Worm (Caenorhabditis elegans) whole organism, L4 larva: ENCODE measurements around the gene apc-2.

Experiments used
- dve-1 ChIP-seq: sonication (generic microtip); optimal IDR thresholded peaks from 2 replicates; lab custom pipeline; 2017; ENCODE audit warnings: antibody characterized with exemption, mild to moderate bottlenecking, missing genetic modification characterization, missing compliant biosample characterization; ENCODE audit not compliant: insufficient read depth
- lin-13 ChIP-seq: fragments of 150-350 bp; optimal IDR thresholded peaks from 2 replicates; lab custom pipeline; 2014; ENCODE audit warnings: missing biosample characterization, missing genetic modification reagents, missing genetic modification characterization
- vab-7 ChIP-seq: fragments of 200-800 bp; sonication (Bioruptor generic); IDR thresholded peaks from 2 replicates; pipeline ENCODE4 v1.3.6; 2022; ENCODE audit warnings: missing genetic modification reagents, missing genetic modification characterization, missing compliant biosample characterization

DNA sequence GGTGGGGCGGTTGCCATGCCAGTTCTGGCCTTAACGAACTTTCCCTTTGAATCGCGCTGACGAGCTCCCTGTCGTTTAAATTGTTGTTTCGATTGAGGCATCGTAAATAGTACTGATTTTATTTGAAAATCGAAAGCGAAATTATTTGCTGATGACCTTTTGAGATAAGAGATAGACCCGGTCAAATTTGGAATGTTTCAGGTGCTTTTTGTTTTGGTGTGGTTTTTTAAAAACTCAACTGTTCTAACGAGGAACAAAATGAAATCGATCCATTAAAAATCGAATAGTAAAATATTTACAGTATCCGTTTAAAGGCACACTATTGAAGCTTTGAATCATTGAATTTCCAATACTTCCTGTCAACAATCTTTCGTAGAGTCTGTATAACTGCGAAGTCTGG, 37.7 kb upstream of the apc-2 start, which contains the start of gene K12H4.6:
- TF ChIP-seq vab-7 (no peak), dve-1 (tag; lab: Kevin White, UChicago) (no peak), lin-13 (GFP tag; lab: Kevin White, UChicago) (no peak)
